Worm (Caenorhabditis elegans) whole organism, L2 larva: ENCODE results near the gene B0252.3.

ENCODE experiments used
- C34F6.9 ChIP-seq: fragments of 150-350 bp; optimal IDR thresholded peaks from 2 replicates; lab custom pipeline; 2014; ENCODE audit warnings: missing biosample characterization, missing genetic modification characterization
- F13H6.1 ChIP-seq: sonication (generic microtip); optimal IDR thresholded peaks from 2 replicates; lab custom pipeline; 2016; ENCODE audit warnings: missing genetic modification characterization, missing compliant biosample characterization
- Y55F3AM.14 ChIP-seq: fragments of 200-800 bp; sonication (Bioruptor generic); optimal IDR thresholded peaks from 2 replicates; lab custom pipeline; 2018; ENCODE audit warnings: mild to moderate bottlenecking, missing genetic modification characterization, missing compliant biosample characterization
- alr-1 ChIP-seq: fragments of 150-350 bp; optimal IDR thresholded peaks from 2 replicates; lab custom pipeline; 2014; ENCODE audit warnings: missing biosample characterization, missing genetic modification characterization
- ama-1 ChIP-seq: fragments of 150-350 bp; optimal IDR thresholded peaks from 2 replicates; lab custom pipeline; 2018; ENCODE audit warnings: inconsistent platforms
- ceh-16 ChIP-seq: fragments of 150-350 bp; optimal IDR thresholded peaks from 2 replicates; lab custom pipeline; 2014; ENCODE audit warnings: missing biosample characterization, missing genetic modification characterization
- ceh-82 ChIP-seq: fragments of 150-350 bp; optimal IDR thresholded peaks from 2 replicates; lab custom pipeline; 2014; ENCODE audit warnings: missing biosample characterization, missing genetic modification characterization
- crh-2 ChIP-seq: sonication (generic microtip); optimal IDR thresholded peaks from 2 replicates; lab custom pipeline; 2017; ENCODE audit warnings: missing biosample characterization, missing genetic modification characterization
- dmd-4 ChIP-seq: sonication (generic microtip); optimal IDR thresholded peaks from 2 replicates; lab custom pipeline; 2017; ENCODE audit warnings: missing biosample characterization, missing genetic modification characterization
- egl-27 ChIP-seq: sonication (generic microtip); optimal IDR thresholded peaks from 3 replicates; lab custom pipeline; 2017; ENCODE audit warnings: missing biosample characterization, missing genetic modification reagents, missing genetic modification characterization
- fos-1 ChIP-seq: fragments of 150-350 bp; optimal IDR thresholded peaks from 2 replicates; lab custom pipeline; 2014; ENCODE audit warnings: missing biosample characterization, missing genetic modification characterization
- gmeb-1 ChIP-seq: fragments of 150-350 bp; optimal IDR thresholded peaks from 2 replicates; lab custom pipeline; 2014; ENCODE audit warnings: missing biosample characterization, missing genetic modification characterization
- lin-11 ChIP-seq: fragments of 150-350 bp; sonication (generic microtip); optimal IDR thresholded peaks from 2 replicates; lab custom pipeline; 2014; ENCODE audit warnings: missing biosample characterization, missing genetic modification characterization, inconsistent platforms, mixed read lengths
- lin-13 ChIP-seq: fragments of 150-350 bp; optimal IDR thresholded peaks from 2 replicates; lab custom pipeline; 2014; ENCODE audit warnings: missing biosample characterization, missing genetic modification reagents, missing genetic modification characterization
- lin-39 ChIP-seq: fragments of 150-350 bp; optimal IDR thresholded peaks from 2 replicates; lab custom pipeline; 2014; ENCODE audit warnings: missing biosample characterization, missing genetic modification reagents, missing genetic modification characterization
- lsy-2 ChIP-seq, 2 experiments: fragments of 150-350 bp in 1 of 2; sonication (generic microtip) in 1 of 2; optimal IDR thresholded peaks; 2 replicates each; lab custom pipeline; 2014 to 2017; ENCODE audit warnings: missing biosample characterization in 2 of 2, missing genetic modification characterization in 2 of 2
- mab-5 ChIP-seq: fragments of 150-350 bp; optimal IDR thresholded peaks from 2 replicates; lab custom pipeline; 2014; ENCODE audit warnings: missing biosample characterization, missing genetic modification characterization
- mbf-1 ChIP-seq: sonication (generic microtip); optimal IDR thresholded peaks from 2 replicates; lab custom pipeline; 2017; ENCODE audit warnings: missing biosample characterization, missing genetic modification characterization
- mdl-1 ChIP-seq, 2 experiments: fragments of 150-350 bp in 1 of 2; sonication (generic microtip) in 1 of 2; optimal IDR thresholded peaks; 2 replicates each; lab custom pipeline; 2017; ENCODE audit warnings: missing biosample characterization in 2 of 2, missing genetic modification characterization in 2 of 2
- nhr-11 ChIP-seq: fragments of 150-350 bp; optimal IDR thresholded peaks from 2 replicates; lab custom pipeline; 2014; ENCODE audit warnings: missing biosample characterization, missing genetic modification characterization
- nhr-12 ChIP-seq: fragments of 150-350 bp; optimal IDR thresholded peaks from 2 replicates; lab custom pipeline; 2014; ENCODE audit warnings: missing biosample characterization, missing genetic modification characterization
- nhr-129 ChIP-seq: fragments of 150-350 bp; optimal IDR thresholded peaks from 2 replicates; lab custom pipeline; 2014; ENCODE audit warnings: missing biosample characterization, missing genetic modification characterization
- nhr-23 ChIP-seq: fragments of 150-350 bp; optimal IDR thresholded peaks from 2 replicates; lab custom pipeline; 2014; ENCODE audit warnings: missing biosample characterization, missing genetic modification reagents, missing genetic modification characterization
- nhr-25 ChIP-seq: fragments of 150-350 bp; sonication (generic microtip); optimal IDR thresholded peaks from 3 replicates; lab custom pipeline; 2014; ENCODE audit warnings: missing biosample characterization, missing genetic modification characterization
- nhr-6 ChIP-seq: fragments of 150-350 bp; optimal IDR thresholded peaks from 2 replicates; lab custom pipeline; 2014; ENCODE audit warnings: missing biosample characterization, missing genetic modification characterization
- peb-1 ChIP-seq: fragments of 150-350 bp; optimal IDR thresholded peaks from 2 replicates; lab custom pipeline; 2014; ENCODE audit warnings: missing biosample characterization, missing genetic modification characterization
- sem-4 ChIP-seq: fragments of 150-350 bp; optimal IDR thresholded peaks from 2 replicates; lab custom pipeline; 2014; ENCODE audit warnings: missing biosample characterization, missing genetic modification reagents, missing genetic modification characterization
- skn-1 ChIP-seq: sonication (generic microtip); optimal IDR thresholded peaks from 2 replicates; lab custom pipeline; 2017; ENCODE audit warnings: missing biosample characterization, missing genetic modification characterization
- sma-3 ChIP-seq: sonication (generic microtip); optimal IDR thresholded peaks from 2 replicates; lab custom pipeline; 2016; ENCODE audit warnings: missing genetic modification reagents, missing genetic modification characterization, missing compliant biosample characterization
- sma-9 ChIP-seq, 2 experiments: fragments of 150-350 bp in 1 of 2; sonication (generic microtip) in 1 of 2; optimal IDR thresholded peaks; 2 replicates each; lab custom pipeline; 2014 to 2016; ENCODE audit warnings: missing genetic modification characterization in 2 of 2, mild to moderate bottlenecking in 1 of 2, missing biosample characterization in 1 of 2, missing compliant biosample characterization in 1 of 2, missing genetic modification reagents in 1 of 2, moderate library complexity in 1 of 2
- snpc-4 ChIP-seq: fragments of 150-350 bp; optimal IDR thresholded peaks from 2 replicates; lab custom pipeline; 2014; ENCODE audit warnings: missing biosample characterization, missing genetic modification characterization
- unc-39 ChIP-seq: fragments of 150-350 bp; optimal IDR thresholded peaks from 2 replicates; lab custom pipeline; 2014; ENCODE audit warnings: missing biosample characterization, missing genetic modification characterization
- unc-55 ChIP-seq: fragments of 150-350 bp; sonication (generic microtip); optimal IDR thresholded peaks from 3 replicates; lab custom pipeline; 2014; ENCODE audit warnings: missing biosample characterization, missing genetic modification reagents, missing genetic modification characterization
- unc-62 ChIP-seq: fragments of 150-350 bp; optimal IDR thresholded peaks from 2 replicates; lab custom pipeline; 2014; ENCODE audit warnings: missing biosample characterization, missing genetic modification reagents, missing genetic modification characterization
- zag-1 ChIP-seq: fragments of 150-350 bp; optimal IDR thresholded peaks from 2 replicates; lab custom pipeline; 2014; ENCODE audit warnings: missing biosample characterization, missing genetic modification characterization
- ztf-1 ChIP-seq: fragments of 200-800 bp; sonication (Bioruptor generic); conservative IDR thresholded peaks from 2 replicates; pipeline ENCODE4 v1.3.6; 2022; ENCODE audit warnings: missing genetic modification characterization, missing compliant biosample characterization
- ztf-11 ChIP-seq: sonication (generic microtip); optimal IDR thresholded peaks from 2 replicates; lab custom pipeline; 2017; ENCODE audit warnings: missing biosample characterization, missing genetic modification characterization
- ztf-4 ChIP-seq: fragments of 150-350 bp; optimal IDR thresholded peaks from 2 replicates; lab custom pipeline; 2014; ENCODE audit warnings: missing biosample characterization, missing genetic modification characterization

B0252.3 gene

ce11 chrII:6890095-6890494 is 17.5 kb downstream of the B0252.3 start, which contains the start of gene acer-1:
acer-1 (minus strand) TSS chrII:6890400.
- TF ChIP-seq nhr-11 (tag; lab: Kevin White, UChicago): no peak
- peak; percentile 28 for TF ChIP-seq Y55F3AM.14 (GFP tag; lab: Kevin White, UChicago)
- peak; percentile 49 for TF ChIP-seq ama-1 (lab: Kevin White, UChicago)
- peak; percentile 21 for TF ChIP-seq nhr-129 (tag; lab: Kevin White, UChicago)
- TF ChIP-seq, all 48 proteins: peak for 3

- peak; percentile 15 for TF ChIP-seq gmeb-1 (tag; lab: Kevin White, UChicago)
- no peak for TF ChIP-seq lin-39 (tag; lab: Kevin White, UChicago)
Measured at ce11 chrII:6889580-6889922, 18.0 kb downstream of the B0252.3 start.

- TF ChIP-seq ceh-16 (tag; lab: Kevin White, UChicago) (peak; percentile 3), sem-4 (tag; lab: Kevin White, UChicago) (no peak), ama-1 (lab: Kevin White, UChicago) (peak; percentile 81), gmeb-1 (tag; lab: Kevin White, UChicago) (no peak), crh-2 (no peak), lin-13 (no peak), nhr-6 (tag; lab: Kevin White, UChicago) (no peak), mbf-1 (tag; lab: Kevin White, UChicago) (no peak), zag-1 (no peak), unc-55 (GFP tag; lab: Kevin White, UChicago) (no peak), unc-39 (tag; lab: Kevin White, UChicago) (no peak)
Measured at ce11 chrII:6888661-6889579, 18.6 kb downstream of the B0252.3 start.

ce11 chrII:6888211-6888610 is 19.3 kb downstream of the B0252.3 start:
- TF ChIP-seq dmd-4 (tag; lab: Kevin White, UChicago): no peak
- TF ChIP-seq snpc-4 (tag; lab: Kevin White, UChicago): no peak
- TF ChIP-seq ama-1 (lab: Kevin White, UChicago): peak; percentile 63
- peak; percentile 62 for TF ChIP-seq gmeb-1 (tag; lab: Kevin White, UChicago)
- TF ChIP-seq alr-1 (tag; lab: Kevin White, UChicago): no peak
- peak; percentile 46 for TF ChIP-seq nhr-6 (tag; lab: Kevin White, UChicago)
- TF ChIP-seq ztf-1 (GFP tag; lab: Robert Waterston, UW): no peak
- TF ChIP-seq Y55F3AM.14 (GFP tag; lab: Kevin White, UChicago): peak; percentile 42
- peak; percentile 16 for TF ChIP-seq C34F6.9 (tag; lab: Kevin White, UChicago)
- peak; percentile 3 for TF ChIP-seq mab-5 (tag; lab: Kevin White, UChicago)
- peak; percentile 25 for TF ChIP-seq nhr-25
- no peak for TF ChIP-seq lin-39 (tag; lab: Kevin White, UChicago)
- TF ChIP-seq F13H6.1: peak; percentile 35
- peak; percentile 79 for TF ChIP-seq crh-2
- peak; percentile 68 for TF ChIP-seq lin-13
- peak; percentile 89 for TF ChIP-seq ztf-4
- peak; percentile 36 for TF ChIP-seq nhr-129 (tag; lab: Kevin White, UChicago)
- TF ChIP-seq lsy-2 (tag; optimal IDR thresholded peaks at IDR 0.05; lab: Kevin White, UChicago): peak in 1 of 2 experiments; percentile 74
- TF ChIP-seq sma-9 (GFP tag; optimal IDR thresholded peaks at IDR 0.05; lab: Kevin White, UChicago): peak; percentile 49
- no peak for TF ChIP-seq sma-9 (tag; optimal IDR thresholded peaks at IDR 0.05; lab: Kevin White, UChicago)
- peak; percentile 36 for TF ChIP-seq sma-3 (GFP tag; lab: Kevin White, UChicago)
- TF ChIP-seq sem-4 (tag; lab: Kevin White, UChicago): peak; percentile 32
- peak; percentile 18 for TF ChIP-seq unc-55 (GFP tag; lab: Kevin White, UChicago)

- TF ChIP-seq fos-1 (tag; lab: Kevin White, UChicago) (peak; percentile 33), mdl-1 (tag; optimal IDR thresholded peaks at IDR 0.05; lab: Kevin White, UChicago) (no peak), nhr-12 (tag; lab: Kevin White, UChicago) (no peak), dmd-4 (tag; lab: Kevin White, UChicago) (no peak), gmeb-1 (tag; lab: Kevin White, UChicago) (no peak), egl-27 (no peak), nhr-23 (no peak), lin-11 (no peak), nhr-129 (tag; lab: Kevin White, UChicago) (peak; percentile 5), ama-1 (lab: Kevin White, UChicago) (no peak), peb-1 (tag; lab: Kevin White, UChicago) (no peak), skn-1 (tag; lab: Kevin White, UChicago) (no peak), ceh-82 (tag; lab: Kevin White, UChicago) (no peak), ztf-11 (no peak), unc-62 (GFP tag; lab: Kevin White, UChicago) (no peak)
Measured at ce11 chrII:6887319-6888005, 20.1 kb downstream of the B0252.3 start, which contains the start of gene pmp-2. pmp-2 (minus strand) TSS chrII:6887805.
